ENCODE assay signal across 1 fruit fly cellular context in the genomic region with DNA sequence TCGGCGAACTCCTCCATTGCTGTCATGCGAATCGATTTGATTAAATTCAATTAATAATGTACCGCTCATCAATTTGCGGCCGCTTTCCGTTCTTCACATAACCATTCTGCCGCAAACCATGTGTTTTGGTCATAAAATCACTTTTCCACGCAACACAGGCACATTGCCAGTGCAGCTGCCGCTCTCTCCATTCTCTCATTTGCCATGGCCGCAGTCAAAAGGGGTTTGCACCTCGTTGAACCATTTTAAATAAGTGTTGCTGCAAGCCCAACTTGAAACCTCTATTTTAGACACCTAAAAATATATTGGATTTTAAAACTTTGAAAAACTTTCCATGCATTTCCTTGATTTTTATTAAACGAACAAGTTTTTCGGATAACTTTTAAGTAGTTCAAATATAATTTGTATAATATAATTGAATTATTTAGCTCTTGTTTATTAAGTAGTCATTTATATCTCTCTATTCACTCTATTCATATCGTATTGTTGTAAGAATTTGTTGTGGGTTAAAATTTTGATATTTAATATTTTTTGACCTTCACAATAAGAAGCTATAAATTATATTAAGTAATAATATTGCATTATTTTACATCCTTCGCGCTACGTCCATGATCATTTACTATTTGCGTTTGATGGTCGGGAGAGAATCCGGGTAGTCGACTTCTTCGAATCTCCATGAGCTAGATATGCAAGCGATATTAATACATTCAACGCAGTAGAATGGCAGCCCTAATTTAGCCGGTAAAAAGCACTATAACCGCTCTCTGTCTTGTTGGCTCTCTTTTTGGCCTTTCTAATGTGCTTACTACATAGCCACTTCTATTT.
A peak's percentile ranks its signal among the peaks of the same experiment; 100 is the strongest.
TF ChIP-seq lines count a peak whose summit lies in the region.

Gene CG5535 (minus strand): TSS at position 140 of the 825 bp plus-strand sequence.

TF ChIP-seq in whole organism, embryonic, 481 proteins besides CTCF, POLR2A, EP300 and RAD21 (continued from another document and continues in another):
- TF ChIP-seq trh (GFP tag; optimal IDR thresholded peaks at IDR 0.05; lab: Kevin White, UChicago) (peak; percentile 49), usp (GFP tag; optimal IDR thresholded peaks at IDR 0.05; lab: Kevin White, UChicago) (no peak), MTF-1 (GFP tag; optimal IDR thresholded peaks at IDR 0.05; lab: Kevin White, UChicago; ENCODE audit: borderline replicate concordance) (peak; percentile 59), CG16779 (GFP tag; IDR thresholded peaks at IDR 0.05; lab: Robert Waterston, UW) (peak; percentile 84), hth (optimal IDR thresholded peaks at IDR 0.05; lab: Kevin White, UChicago) (no peak), Kr (GFP tag; optimal IDR thresholded peaks at IDR 0.05; lab: Kevin White, UChicago) (no peak), CG8924 (tag; optimal IDR thresholded peaks at IDR 0.05; lab: Kevin White, UChicago) (peak; percentile 90), pum (GFP tag; optimal IDR thresholded peaks at IDR 0.05; lab: Kevin White, UChicago) (peak; percentile 12), CG8765 (GFP tag; IDR thresholded peaks at IDR 0.05; lab: Robert Waterston, UW) (0 out of 2 replicates have a peak, but pooled peaks have one; percentile 17), CG7786 (GFP tag; optimal IDR thresholded peaks at IDR 0.05; lab: Kevin White, UChicago) (peak; percentile 42), CG11560 (tag; IDR thresholded peaks at IDR 0.05; lab: Robert Waterston, UW) (no peak), CG2116 (GFP tag; optimal IDR thresholded peaks at IDR 0.05; lab: Kevin White, UChicago) (peak; percentile 32), twi (tag; optimal IDR thresholded peaks at IDR 0.05; lab: Kevin White, UChicago) (peak; percentile 71), CG32532 (GFP tag; IDR thresholded peaks at IDR 0.05; lab: Robert Waterston, UW) (peak; percentile 71), slbo (GFP tag; IDR thresholded peaks at IDR 0.05; lab: Robert Waterston, UW) (peak; percentile 84), CG14441 (GFP tag; IDR thresholded peaks at IDR 0.05; lab: Robert Waterston, UW) (peak; percentile 76), CG17361 (GFP tag; IDR thresholded peaks at IDR 0.05; lab: Robert Waterston, UW) (peak; percentile 99), CG6854 (GFP tag; optimal IDR thresholded peaks at IDR 0.05; lab: Kevin White, UChicago) (peak; percentile 63), C15 (GFP tag; IDR thresholded peaks at IDR 0.05; lab: Robert Waterston, UW) (0 out of 3 replicates have a peak, but pooled peaks have one; percentile 6), CG7745 (tag; optimal IDR thresholded peaks at IDR 0.05; lab: Kevin White, UChicago) (no peak), CG6175 (GFP tag; IDR thresholded peaks at IDR 0.05; lab: Robert Waterston, UW) (peak; percentile 35; the same call in 1 of the 3 replicates), Mes4 (GFP tag; optimal IDR thresholded peaks at IDR 0.05; lab: Kevin White, UChicago) (no peak), NC2β (GFP tag; optimal IDR thresholded peaks at IDR 0.05; lab: Kevin White, UChicago) (peak; percentile 58), jigr1 (GFP tag; IDR thresholded peaks at IDR 0.05; lab: Robert Waterston, UW) (no peak), CG12219 (GFP tag; optimal IDR thresholded peaks at IDR 0.05; lab: Kevin White, UChicago) (peak; percentile 49), vvl (GFP tag; IDR thresholded peaks at IDR 0.05; lab: Robert Waterston, UW) (peak; percentile 80), CG12942 (GFP tag; optimal IDR thresholded peaks at IDR 0.05; lab: Kevin White, UChicago) (peak; percentile 37), salm (tag; optimal IDR thresholded peaks at IDR 0.05; lab: Kevin White, UChicago) (peak; percentile 60), cg (GFP tag; optimal IDR thresholded peaks at IDR 0.05; lab: Kevin White, UChicago) (peak; percentile 4), CG4282 (GFP tag; optimal IDR thresholded peaks at IDR 0.05; lab: Kevin White, UChicago) (no peak), gro (GFP tag; optimal IDR thresholded peaks at IDR 0.05; lab: Kevin White, UChicago) (peak; percentile 3), esg (GFP tag; conservative IDR thresholded peaks at IDR 0.05; lab: Robert Waterston, UW) (peak; percentile 61), CG10565 (GFP tag; optimal IDR thresholded peaks at IDR 0.05; lab: Kevin White, UChicago) (no peak), Bgb (GFP tag; IDR thresholded peaks at IDR 0.05; lab: Robert Waterston, UW; ENCODE audit: partially characterized antibody) (no peak), CG9727 (GFP tag; optimal IDR thresholded peaks at IDR 0.05; lab: Kevin White, UChicago) (peak; percentile 91), CG3407 (GFP tag; optimal IDR thresholded peaks at IDR 0.05; lab: Kevin White, UChicago) (peak; percentile 40), Hr3 (GFP tag; optimal IDR thresholded peaks at IDR 0.05; lab: Kevin White, UChicago) (peak; percentile 85), CG17829 (tag; optimal IDR thresholded peaks at IDR 0.05; lab: Kevin White, UChicago) (peak; percentile 86), Atf6 (GFP tag; IDR thresholded peaks at IDR 0.05; lab: Robert Waterston, UW) (no peak; the same call in 1 of the 2 replicates), Doc2 (GFP tag; IDR thresholded peaks at IDR 0.05; lab: Robert Waterston, UW) (no peak), mam (GFP tag; optimal IDR thresholded peaks at IDR 0.05; lab: Kevin White, UChicago) (peak; percentile 57), E2f1 (GFP tag; IDR thresholded peaks at IDR 0.05; lab: Robert Waterston, UW) (peak; percentile 59), H15 (GFP tag; IDR thresholded peaks at IDR 0.05; lab: Robert Waterston, UW) (peak; percentile 35; the same call in 1 of the 3 replicates), CG3838 (GFP tag; optimal IDR thresholded peaks at IDR 0.05; lab: Kevin White, UChicago) (no peak), her (GFP tag; optimal IDR thresholded peaks at IDR 0.05; lab: Kevin White, UChicago) (peak; percentile 72), odd (GFP tag; optimal IDR thresholded peaks at IDR 0.05; lab: Kevin White, UChicago) (peak; percentile 85), CG6654 (GFP tag; optimal IDR thresholded peaks at IDR 0.05; lab: Kevin White, UChicago) (peak; percentile 26), CG9876 (GFP tag; optimal IDR thresholded peaks at IDR 0.05; lab: Kevin White, UChicago) (peak; percentile 28), CG30020 (tag; optimal IDR thresholded peaks at IDR 0.05; lab: Kevin White, UChicago) (peak; percentile 70), corto (GFP tag; optimal IDR thresholded peaks at IDR 0.05; lab: Kevin White, UChicago) (no peak), bigmax (GFP tag; optimal IDR thresholded peaks at IDR 0.05; lab: Kevin White, UChicago) (no peak), bbx (GFP tag; IDR thresholded peaks at IDR 0.05; lab: Robert Waterston, UW; ENCODE audit: partially characterized antibody) (no peak), CG32767 (GFP tag; IDR thresholded peaks at IDR 0.05; lab: Robert Waterston, UW) (0 out of 2 replicates have a peak, but pooled peaks have one; percentile 15), en (GFP tag; optimal IDR thresholded peaks at IDR 0.05; lab: Kevin White, UChicago) (peak; percentile 24), gcm2 (GFP tag; optimal IDR thresholded peaks at IDR 0.05; lab: Kevin White, UChicago) (no peak), mirr (GFP tag; optimal IDR thresholded peaks at IDR 0.05; lab: Kevin White, UChicago) (peak; percentile 36), Nf-YA (GFP tag; IDR thresholded peaks at IDR 0.05; lab: Robert Waterston, UW) (peak; percentile 29; the same call in 1 of the 2 replicates), eve (GFP tag; optimal IDR thresholded peaks at IDR 0.05; lab: Kevin White, UChicago) (no peak), CG43689 (GFP tag; IDR thresholded peaks at IDR 0.05; lab: Robert Waterston, UW) (0 out of 2 replicates have a peak, but pooled peaks have one; percentile 19), Hey (tag; optimal IDR thresholded peaks at IDR 0.05; lab: Kevin White, UChicago) (no peak), inv (GFP tag; IDR thresholded peaks at IDR 0.05; lab: Robert Waterston, UW; ENCODE audit: partially characterized antibody) (no peak), stc (GFP tag; IDR thresholded peaks at IDR 0.05; lab: Robert Waterston, UW) (peak; percentile 53), Bteb2 (GFP tag; optimal IDR thresholded peaks at IDR 0.05; lab: Kevin White, UChicago) (peak; percentile 15), CG3065 (GFP tag; optimal IDR thresholded peaks at IDR 0.05; lab: Kevin White, UChicago) (no peak), otp (GFP tag; IDR thresholded peaks at IDR 0.05; lab: Robert Waterston, UW) (peak; percentile 72), CG10979 (tag; optimal IDR thresholded peaks at IDR 0.05; lab: Kevin White, UChicago) (peak; percentile 86), ac (GFP tag; optimal IDR thresholded peaks at IDR 0.05; lab: Kevin White, UChicago) (no peak), ssp (GFP tag; IDR thresholded peaks at IDR 0.05; lab: Robert Waterston, UW) (peak; percentile 34; the same call in 1 of the 2 replicates), Rfx (GFP tag; IDR thresholded peaks at IDR 0.05; lab: Robert Waterston, UW) (peak; percentile 88), nerfin-2 (GFP tag; IDR thresholded peaks at IDR 0.05; lab: Robert Waterston, UW; ENCODE audit: partially characterized antibody) (no peak; the same call in 1 of the 2 replicates), Camta (GFP tag; optimal IDR thresholded peaks at IDR 0.05; lab: Kevin White, UChicago) (peak; percentile 19), da (GFP tag; optimal IDR thresholded peaks at IDR 0.05; lab: Kevin White, UChicago) (no peak), CG12299 (tag; optimal IDR thresholded peaks at IDR 0.05; lab: Kevin White, UChicago) (peak; percentile 47), E2f2 (GFP tag; IDR thresholded peaks at IDR 0.05; lab: Robert Waterston, UW) (peak; percentile 37; the same call in 1 of the 2 replicates), HmgD (GFP tag; optimal IDR thresholded peaks at IDR 0.05; lab: Kevin White, UChicago) (no peak), CG8281 (tag; optimal IDR thresholded peaks at IDR 0.05; lab: Kevin White, UChicago) (peak; percentile 59), Doc3 (GFP tag; IDR thresholded peaks at IDR 0.05; lab: Robert Waterston, UW; ENCODE audit: partially characterized antibody) (no peak), CG7556 (GFP tag; optimal IDR thresholded peaks at IDR 0.05; lab: Kevin White, UChicago) (peak; percentile 97), slp2 (GFP tag; optimal IDR thresholded peaks at IDR 0.05; lab: Kevin White, UChicago) (peak; percentile 21), Sox102F (GFP tag; optimal IDR thresholded peaks at IDR 0.05; lab: Kevin White, UChicago) (peak; percentile 80), CG8388 (GFP tag; optimal IDR thresholded peaks at IDR 0.05; lab: Kevin White, UChicago) (peak; percentile 81), CG10462 (GFP tag; optimal IDR thresholded peaks at IDR 0.05; lab: Kevin White, UChicago) (peak; percentile 64), pho (GFP tag; optimal IDR thresholded peaks at IDR 0.05; lab: Kevin White, UChicago) (peak; percentile 7), CG4707 (GFP tag; optimal IDR thresholded peaks at IDR 0.05; lab: Kevin White, UChicago) (peak; percentile 26), fd3F (GFP tag; optimal IDR thresholded peaks at IDR 0.05; lab: Kevin White, UChicago) (peak; percentile 67), CG5245 (GFP tag; optimal IDR thresholded peaks at IDR 0.05; lab: Kevin White, UChicago) (peak; percentile 66), tin (GFP tag; optimal IDR thresholded peaks at IDR 0.05; lab: Kevin White, UChicago) (peak; percentile 69), so (GFP tag; IDR thresholded peaks at IDR 0.05; lab: Robert Waterston, UW) (no peak), H2.0 (GFP tag; IDR thresholded peaks at IDR 0.05; lab: Robert Waterston, UW) (peak; percentile 63), ken (GFP tag; IDR thresholded peaks at IDR 0.05; lab: Robert Waterston, UW) (peak; percentile 87), CG8478 (optimal IDR thresholded peaks at IDR 0.05; lab: Kevin White, UChicago) (no peak), oc (tag; optimal IDR thresholded peaks at IDR 0.05; lab: Kevin White, UChicago) (no peak), Lhr (GFP tag; optimal IDR thresholded peaks at IDR 0.05; lab: Kevin White, UChicago) (peak; percentile 25), knrl (GFP tag; IDR thresholded peaks at IDR 0.05; lab: Robert Waterston, UW; ENCODE audit: partially characterized antibody) (no peak), sim (GFP tag; IDR thresholded peaks at IDR 0.05; lab: Robert Waterston, UW) (no peak), dysf (GFP tag; IDR thresholded peaks at IDR 0.05; lab: Robert Waterston, UW) (peak; percentile 69), CG13296 (GFP tag; optimal IDR thresholded peaks at IDR 0.05; lab: Kevin White, UChicago) (peak; percentile 81), CG2202 (tag; optimal IDR thresholded peaks at IDR 0.05; lab: Kevin White, UChicago) (peak; percentile 63), CG15514 (GFP tag; optimal IDR thresholded peaks at IDR 0.05; lab: Kevin White, UChicago) (peak; percentile 30), sqz (GFP tag; optimal IDR thresholded peaks at IDR 0.05; lab: Kevin White, UChicago) (no peak), cwo (GFP tag; optimal IDR thresholded peaks at IDR 0.05; lab: Kevin White, UChicago) (peak; percentile 69), HLH54F (GFP tag; optimal IDR thresholded peaks at IDR 0.05; lab: Kevin White, UChicago) (peak; percentile 43), GATAe (GFP tag; conservative IDR thresholded peaks at IDR 0.05; lab: Robert Waterston, UW) (no peak; the same call in 1 of the 2 replicates), CG42726 (GFP tag; IDR thresholded peaks at IDR 0.05; lab: Robert Waterston, UW; ENCODE audit: partially characterized antibody) (no peak), CG2889 (GFP tag; IDR thresholded peaks at IDR 0.05; lab: Robert Waterston, UW) (0 out of 3 replicates have a peak, but pooled peaks have one; percentile 23), peb (GFP tag; IDR thresholded peaks at IDR 0.05; lab: Robert Waterston, UW) (0 out of 2 replicates have a peak, but pooled peaks have one; percentile 39), Sry-β (GFP tag; optimal IDR thresholded peaks at IDR 0.05; lab: Kevin White, UChicago) (peak; percentile 27), Elba2 (GFP tag; optimal IDR thresholded peaks at IDR 0.05; lab: Kevin White, UChicago) (no peak), CG4617 (GFP tag; optimal IDR thresholded peaks at IDR 0.05; lab: Kevin White, UChicago; ENCODE audit: borderline replicate concordance) (peak; percentile 7), CG12769 (tag; optimal IDR thresholded peaks at IDR 0.05; lab: Kevin White, UChicago) (peak; percentile 75), ab (GFP tag; optimal IDR thresholded peaks at IDR 0.05; lab: Kevin White, UChicago) (no peak), sna (GFP tag; IDR thresholded peaks at IDR 0.05; lab: Robert Waterston, UW; ENCODE audit: partially characterized antibody) (no peak), CG11456 (GFP tag; IDR thresholded peaks at IDR 0.05; lab: Robert Waterston, UW) (peak; percentile 77), hb (GFP tag; IDR thresholded peaks at IDR 0.05; lab: Robert Waterston, UW; ENCODE audit: partially characterized antibody) (no peak), CG14050 (GFP tag; IDR thresholded peaks at IDR 0.05; lab: Robert Waterston, UW) (peak; percentile 29; the same call in 2 of the 3 replicates), Stat92E (GFP tag; optimal IDR thresholded peaks at IDR 0.05; lab: Kevin White, UChicago) (peak in 1 of 3 experiments; percentile 12), cas (GFP tag; IDR thresholded peaks at IDR 0.05; lab: Robert Waterston, UW) (peak; percentile 26; the same call in 1 of the 2 replicates)
